Worm (Caenorhabditis elegans) whole organism, midembryonic: ENCODE results near the gene F42A8.1.
A peak's percentile ranks its signal among the peaks of the same experiment; 100 is the strongest.

Experiments
- T22C8.4 ChIP-seq: fragments of 200-800 bp; sonication (Bioruptor generic); IDR thresholded peaks from 2 replicates; pipeline ENCODE4 v1.3.6; 2022; ENCODE audit warnings: missing genetic modification characterization, missing compliant biosample characterization
- cog-1 ChIP-seq: sonication (generic microtip); optimal IDR thresholded peaks from 2 replicates; lab custom pipeline; 2016; ENCODE audit warnings: missing genetic modification characterization, missing compliant biosample characterization
- flt-1 ChIP-seq: fragments of 200-800 bp; sonication (Bioruptor generic); IDR thresholded peaks from 2 replicates; pipeline ENCODE4 v1.3.6; 2022; ENCODE audit warnings: missing genetic modification characterization, missing compliant biosample characterization
- klf-2 ChIP-seq: fragments of 200-800 bp; sonication (Bioruptor generic); conservative IDR thresholded peaks from 2 replicates; pipeline ENCODE4 v1.3.6; 2022; ENCODE audit warnings: missing genetic modification reagents, missing genetic modification characterization, missing compliant biosample characterization
- med-1 ChIP-seq: sonication (generic microtip); optimal IDR thresholded peaks from 2 replicates; lab custom pipeline; 2017; ENCODE audit warnings: missing genetic modification characterization, mild to moderate bottlenecking, missing compliant biosample characterization, antibody characterized with exemption, missing genetic modification reagents; ENCODE audit not compliant: insufficient read depth
- ref-1 ChIP-seq: fragments of 200-800 bp; sonication (Bioruptor generic); conservative IDR thresholded peaks from 2 replicates; pipeline ENCODE4 v1.3.6; 2022; ENCODE audit warnings: missing genetic modification reagents, missing genetic modification characterization, missing compliant biosample characterization
- tab-1 ChIP-seq: fragments of 200-800 bp; sonication (Bioruptor generic); IDR thresholded peaks from 2 replicates; pipeline ENCODE4 v1.3.6; 2022; ENCODE audit warnings: missing genetic modification characterization, missing compliant biosample characterization
- ztf-23 ChIP-seq: fragments of 200-800 bp; sonication (Bioruptor generic); IDR thresholded peaks from 2 replicates; pipeline ENCODE4 v1.3.6; 2022; ENCODE audit warnings: missing genetic modification reagents, missing genetic modification characterization, missing compliant biosample characterization
- ztf-29 ChIP-seq: fragments of 200-800 bp; sonication (Bioruptor generic); IDR thresholded peaks from 2 replicates; pipeline ENCODE4 v1.3.6; 2022; ENCODE audit warnings: missing genetic modification reagents, missing genetic modification characterization, missing compliant biosample characterization

F42A8.1 gene

ce11 chrII:9369394-9369793 lies 23.0 kb upstream of the F42A8.1 start:
- TF ChIP-seq ref-1 (GFP tag; lab: Robert Waterston, UW) (no peak), T22C8.4 (GFP tag; lab: Robert Waterston, UW) (0 out of 2 replicates have a peak, but pooled peaks have one; percentile 6)

- no peak for TF ChIP-seq T22C8.4 (GFP tag; lab: Robert Waterston, UW)
- no peak for TF ChIP-seq klf-2 (GFP tag; lab: Robert Waterston, UW)
- TF ChIP-seq tab-1 (GFP tag; lab: Robert Waterston, UW) = no peak
- TF ChIP-seq ref-1 (GFP tag; lab: Robert Waterston, UW) = no peak
- TF ChIP-seq flt-1 (GFP tag; lab: Robert Waterston, UW) = no peak
- no peak for TF ChIP-seq med-1
- TF ChIP-seq cog-1 (tag; lab: Kevin White, UChicago) = no peak
- no peak for TF ChIP-seq ztf-29 (GFP tag; lab: Robert Waterston, UW)
- TF ChIP-seq ztf-23 (GFP tag; lab: Robert Waterston, UW) = no peak
Measured at ce11 chrII:9362249-9362648, 15.9 kb upstream of the F42A8.1 start.

ce11 chrII:9358230-9358629 lies 11.8 kb upstream of the F42A8.1 start, which contains the start of gene mel-11:
TSS of gene mel-11 (plus strand) at chrII:9358530.
- TF ChIP-seq flt-1 (GFP tag; lab: Robert Waterston, UW) (no peak), tab-1 (GFP tag; lab: Robert Waterston, UW) (no peak), ztf-29 (GFP tag; lab: Robert Waterston, UW) (no peak), med-1 (no peak), cog-1 (tag; lab: Kevin White, UChicago) (no peak), klf-2 (GFP tag; lab: Robert Waterston, UW) (no peak), ref-1 (GFP tag; lab: Robert Waterston, UW) (no peak), ztf-23 (GFP tag; lab: Robert Waterston, UW) (no peak), T22C8.4 (GFP tag; lab: Robert Waterston, UW) (no peak)

ce11 chrII:9356723-9357122 lies 10.3 kb upstream of the F42A8.1 start:
- TF ChIP-seq cog-1 (tag; lab: Kevin White, UChicago) (peak; percentile 27), flt-1 (GFP tag; lab: Robert Waterston, UW) (no peak)

- TF ChIP-seq T22C8.4 (GFP tag; lab: Robert Waterston, UW) = no peak
- no peak for TF ChIP-seq klf-2 (GFP tag; lab: Robert Waterston, UW)
- no peak for TF ChIP-seq ztf-23 (GFP tag; lab: Robert Waterston, UW)
- TF ChIP-seq cog-1 (tag; lab: Kevin White, UChicago) = no peak
- no peak for TF ChIP-seq ztf-29 (GFP tag; lab: Robert Waterston, UW)
- no peak for TF ChIP-seq flt-1 (GFP tag; lab: Robert Waterston, UW)
- TF ChIP-seq ref-1 (GFP tag; lab: Robert Waterston, UW) = no peak
- no peak for TF ChIP-seq tab-1 (GFP tag; lab: Robert Waterston, UW)
- TF ChIP-seq med-1 = no peak
Measured at ce11 chrII:9352669-9353068, 6.3 kb upstream of the F42A8.1 start, which contains the start of the genes sdhb-1 and cup-15. TSS of gene sdhb-1 (minus strand) at chrII:9352731. TSS of gene cup-15 (plus strand) at chrII:9353000.

- TF ChIP-seq ztf-23 (GFP tag; lab: Robert Waterston, UW) (no peak), T22C8.4 (GFP tag; lab: Robert Waterston, UW) (no peak), klf-2 (GFP tag; lab: Robert Waterston, UW) (no peak), ref-1 (GFP tag; lab: Robert Waterston, UW) (no peak), cog-1 (tag; lab: Kevin White, UChicago) (no peak), tab-1 (GFP tag; lab: Robert Waterston, UW) (no peak)
Measured at ce11 chrII:9347444-9347843, 1.1 kb upstream of the F42A8.1 start.

ce11 chrII:9345794-9346193 lies 596 bp downstream of the F42A8.1 start:
- TF ChIP-seq ztf-29 (GFP tag; lab: Robert Waterston, UW) (no peak), ztf-23 (GFP tag; lab: Robert Waterston, UW) (no peak), flt-1 (GFP tag; lab: Robert Waterston, UW) (no peak), ref-1 (GFP tag; lab: Robert Waterston, UW) (no peak), cog-1 (tag; lab: Kevin White, UChicago) (no peak), T22C8.4 (GFP tag; lab: Robert Waterston, UW) (no peak), klf-2 (GFP tag; lab: Robert Waterston, UW) (no peak), tab-1 (GFP tag; lab: Robert Waterston, UW) (no peak), med-1 (no peak)

ce11 chrII:9345116-9345515 lies 1.3 kb downstream of the F42A8.1 start:
- TF ChIP-seq tab-1 (GFP tag; lab: Robert Waterston, UW) (no peak), T22C8.4 (GFP tag; lab: Robert Waterston, UW) (no peak), cog-1 (tag; lab: Kevin White, UChicago) (no peak), ztf-29 (GFP tag; lab: Robert Waterston, UW) (no peak), ref-1 (GFP tag; lab: Robert Waterston, UW) (no peak), ztf-23 (GFP tag; lab: Robert Waterston, UW) (no peak), flt-1 (GFP tag; lab: Robert Waterston, UW) (no peak), med-1 (no peak), klf-2 (GFP tag; lab: Robert Waterston, UW) (no peak)

ce11 chrII:9343955-9344354 lies 2.4 kb downstream of the F42A8.1 start:
- TF ChIP-seq flt-1 (GFP tag; lab: Robert Waterston, UW) (no peak), klf-2 (GFP tag; lab: Robert Waterston, UW) (no peak), tab-1 (GFP tag; lab: Robert Waterston, UW) (no peak)

- TF ChIP-seq med-1 = no peak
- TF ChIP-seq ztf-23 (GFP tag; lab: Robert Waterston, UW) = no peak
- no peak for TF ChIP-seq cog-1 (tag; lab: Kevin White, UChicago)
- TF ChIP-seq ref-1 (GFP tag; lab: Robert Waterston, UW) = no peak
- no peak for TF ChIP-seq T22C8.4 (GFP tag; lab: Robert Waterston, UW)
- no peak for TF ChIP-seq ztf-29 (GFP tag; lab: Robert Waterston, UW)
- no peak for TF ChIP-seq klf-2 (GFP tag; lab: Robert Waterston, UW)
- TF ChIP-seq tab-1 (GFP tag; lab: Robert Waterston, UW) = no peak
- no peak for TF ChIP-seq flt-1 (GFP tag; lab: Robert Waterston, UW)
Measured at ce11 chrII:9338859-9339258, 7.5 kb downstream of the F42A8.1 start, which contains the start of gene ttll-12. TSS of gene ttll-12 (plus strand) at chrII:9338997.
